Fruit fly (Drosophila melanogaster) whole organism, embryonic: Measurements from ENCODE around the gene CG4880.
A peak's percentile ranks its signal among the peaks of the same experiment; 100 is the strongest.

ENCODE experiments used
- BEAF-32 ChIP-seq: fragments of 200-800 bp; sonication (Bioruptor generic); optimal IDR thresholded peaks from 3 replicates; lab custom pipeline; 2017; ENCODE audit warnings: missing biosample characterization, missing genetic modification characterization, mild to moderate bottlenecking, moderate library complexity, missing genetic modification reagents
- Blimp-1 ChIP-seq: fragments of 200-800 bp; sonication (Bioruptor generic); optimal IDR thresholded peaks from 3 replicates; lab custom pipeline; 2018; ENCODE audit warnings: missing biosample characterization, missing genetic modification characterization, mild to moderate bottlenecking, moderate library complexity, missing genetic modification reagents
- CG10431 ChIP-seq: fragments of 200-800 bp; sonication (Bioruptor generic); optimal IDR thresholded peaks from 3 replicates; lab custom pipeline; 2018; ENCODE audit warnings: missing biosample characterization, mild to moderate bottlenecking, missing genetic modification characterization
- CG11560 ChIP-seq: fragments of 200-800 bp; sonication (Bioruptor generic); IDR thresholded peaks from 3 replicates; pipeline ENCODE4 v1.3.6; 2022; ENCODE audit warnings: missing biosample characterization, missing genetic modification characterization
- CG12219 ChIP-seq: fragments of 200-800 bp; sonication (Bioruptor generic); optimal IDR thresholded peaks from 3 replicates; lab custom pipeline; 2018; ENCODE audit warnings: missing biosample characterization, mild to moderate bottlenecking, missing genetic modification characterization
- CG13287 ChIP-seq: fragments of 200-800 bp; sonication (Bioruptor generic); IDR thresholded peaks from 2 replicates; pipeline ENCODE4 v1.3.6; 2022; ENCODE audit warnings: missing biosample characterization, missing genetic modification characterization; ENCODE audit not compliant: partially characterized antibody
- CG14441 ChIP-seq: fragments of 200-800 bp; sonication (Bioruptor generic); IDR thresholded peaks from 2 replicates; pipeline ENCODE4 v1.3.6; 2022; ENCODE audit warnings: missing biosample characterization, missing genetic modification characterization
- CG14710 ChIP-seq: fragments of 200-800 bp; sonication (Bioruptor generic); optimal IDR thresholded peaks from 3 replicates; lab custom pipeline; 2019; ENCODE audit warnings: missing biosample characterization, mild to moderate bottlenecking, missing genetic modification characterization, moderate library complexity
- CG1603 ChIP-seq: fragments of 200-800 bp; sonication (Bioruptor generic); optimal IDR thresholded peaks from 2 replicates; lab custom pipeline; 2019; ENCODE audit warnings: missing biosample characterization, mild to moderate bottlenecking, missing genetic modification characterization, moderate library complexity
- CG31441 ChIP-seq: fragments of 200-800 bp; sonication (Bioruptor generic); IDR thresholded peaks from 2 replicates; pipeline ENCODE4 v1.3.6; 2022; ENCODE audit warnings: missing biosample characterization, missing genetic modification characterization
- CG42726 ChIP-seq: fragments of 200-800 bp; sonication (Bioruptor generic); IDR thresholded peaks from 2 replicates; pipeline ENCODE4 v1.3.6; 2022; ENCODE audit warnings: missing biosample characterization, missing genetic modification characterization; ENCODE audit not compliant: partially characterized antibody
- CG4617 ChIP-seq: fragments of 200-800 bp; sonication (Bioruptor generic); optimal IDR thresholded peaks from 3 replicates; lab custom pipeline; 2016; ENCODE audit warnings: missing biosample characterization, missing genetic modification characterization, borderline replicate concordance
- CG6765 ChIP-seq: fragments of 200-800 bp; sonication (Bioruptor generic); optimal IDR thresholded peaks from 3 replicates; lab custom pipeline; 2017; ENCODE audit warnings: missing biosample characterization, mild to moderate bottlenecking, missing genetic modification characterization
- CG9727 ChIP-seq: fragments of 200-800 bp; sonication (Bioruptor generic); optimal IDR thresholded peaks from 3 replicates; lab custom pipeline; 2017; ENCODE audit warnings: missing biosample characterization, mild to moderate bottlenecking, missing genetic modification characterization
- CG9797 ChIP-seq: fragments of 200-800 bp; sonication (Bioruptor generic); optimal IDR thresholded peaks from 3 replicates; lab custom pipeline; 2018; ENCODE audit warnings: missing biosample characterization, mild to moderate bottlenecking, missing genetic modification characterization
- CoRest ChIP-seq: fragments of 200-800 bp; sonication (Bioruptor generic); optimal IDR thresholded peaks from 3 replicates; lab custom pipeline; 2018; ENCODE audit warnings: missing biosample characterization, mild to moderate bottlenecking, missing genetic modification characterization, moderate library complexity
- Doc3 ChIP-seq: fragments of 200-800 bp; sonication (Bioruptor generic); IDR thresholded peaks from 3 replicates; pipeline ENCODE4 v1.3.6; 2022; ENCODE audit warnings: missing biosample characterization, missing genetic modification characterization; ENCODE audit not compliant: partially characterized antibody
- Dp ChIP-seq: fragments of 200-800 bp; sonication (Bioruptor generic); optimal IDR thresholded peaks from 2 replicates; lab custom pipeline; 2018; ENCODE audit warnings: missing biosample characterization, mild to moderate bottlenecking, missing genetic modification characterization, moderate library complexity
- Dref ChIP-seq: fragments of 200-800 bp; sonication (Bioruptor generic); IDR thresholded peaks from 2 replicates; pipeline ENCODE4 v1.3.6; 2022; ENCODE audit warnings: missing biosample characterization, missing genetic modification characterization
- E2f2 ChIP-seq: fragments of 200-800 bp; sonication (Bioruptor generic); IDR thresholded peaks from 2 replicates; pipeline ENCODE4 v1.3.6; 2022; ENCODE audit warnings: missing biosample characterization, missing genetic modification characterization
- Gsc ChIP-seq: fragments of 200-800 bp; sonication (Bioruptor generic); IDR thresholded peaks from 2 replicates; pipeline ENCODE4 v1.3.6; 2022; ENCODE audit warnings: missing biosample characterization, missing genetic modification characterization
- MESR4 ChIP-seq: fragments of 200-800 bp; sonication (Bioruptor generic); optimal IDR thresholded peaks from 2 replicates; lab custom pipeline; 2018; ENCODE audit warnings: missing biosample characterization, mild to moderate bottlenecking, missing genetic modification characterization, moderate library complexity
- Mes4 ChIP-seq: fragments of 200-800 bp; sonication (Bioruptor generic); optimal IDR thresholded peaks from 2 replicates; lab custom pipeline; 2016; ENCODE audit warnings: missing biosample characterization, missing genetic modification characterization
- Myb ChIP-seq: fragments of 200-800 bp; sonication (Bioruptor generic); optimal IDR thresholded peaks from 2 replicates; lab custom pipeline; 2016; ENCODE audit warnings: missing biosample characterization, missing genetic modification characterization
- Oaz ChIP-seq: fragments of 200-800 bp; sonication (Bioruptor generic); IDR thresholded peaks from 2 replicates; pipeline ENCODE4 v1.3.6; 2022; ENCODE audit warnings: missing biosample characterization, missing genetic modification characterization
- Poxn ChIP-seq: fragments of 200-800 bp; sonication (Bioruptor generic); IDR thresholded peaks from 2 replicates; pipeline ENCODE4 v1.3.6; 2022; ENCODE audit warnings: missing biosample characterization, missing genetic modification characterization
- Scr ChIP-seq: fragments of 200-800 bp; sonication (Bioruptor generic); IDR thresholded peaks from 2 replicates; pipeline ENCODE4 v1.3.6; 2022; ENCODE audit warnings: missing biosample characterization, missing genetic modification characterization; ENCODE audit not compliant: partially characterized antibody
- Sry-β ChIP-seq: fragments of 200-800 bp; sonication (Bioruptor generic); optimal IDR thresholded peaks from 2 replicates; lab custom pipeline; 2018; ENCODE audit warnings: missing biosample characterization, mild to moderate bottlenecking, missing genetic modification characterization, moderate library complexity
- ac ChIP-seq: fragments of 200-800 bp; sonication (Bioruptor generic); optimal IDR thresholded peaks from 3 replicates; lab custom pipeline; 2017; ENCODE audit warnings: missing biosample characterization, mild to moderate bottlenecking, missing genetic modification characterization
- danr ChIP-seq: fragments of 200-800 bp; sonication (Bioruptor generic); IDR thresholded peaks from 2 replicates; pipeline ENCODE4 v1.3.6; 2022; ENCODE audit warnings: missing biosample characterization, missing genetic modification characterization
- dmrt11E ChIP-seq: fragments of 200-800 bp; sonication (Bioruptor generic); optimal IDR thresholded peaks from 3 replicates; lab custom pipeline; 2018; ENCODE audit warnings: missing biosample characterization, mild to moderate bottlenecking, missing genetic modification characterization, moderate library complexity
- ewg ChIP-seq: fragments of 200-800 bp; sonication (Bioruptor generic); optimal IDR thresholded peaks from 3 replicates; lab custom pipeline; 2017; ENCODE audit warnings: mild to moderate bottlenecking, missing biosample characterization, missing genetic modification reagents, missing genetic modification characterization
- gcm ChIP-seq: fragments of 200-800 bp; sonication (Bioruptor generic); optimal IDR thresholded peaks from 2 replicates; lab custom pipeline; 2019; ENCODE audit warnings: missing biosample characterization, mild to moderate bottlenecking, missing genetic modification characterization, moderate library complexity
- hb ChIP-seq: fragments of 200-800 bp; sonication (Bioruptor generic); IDR thresholded peaks from 3 replicates; pipeline ENCODE4 v1.3.6; 2022; ENCODE audit warnings: missing biosample characterization, missing genetic modification characterization; ENCODE audit not compliant: partially characterized antibody
- hbn ChIP-seq: fragments of 200-800 bp; sonication (Bioruptor generic); IDR thresholded peaks from 2 replicates; pipeline ENCODE4 v1.3.6; 2022; ENCODE audit warnings: missing biosample characterization, missing genetic modification characterization; ENCODE audit not compliant: partially characterized antibody
- hkb ChIP-seq, 2 experiments: fragments of 200-800 bp in 1 of 2; fragments of >200 bp in 1 of 2; sonication (Bioruptor generic) in 1 of 2; IDR thresholded peaks in 1 of 2; optimal IDR thresholded peaks in 1 of 2; 2 replicates each; pipeline versions ENCODE4 v1.3.6 to Lab custom; 2017 to 2022; ENCODE audit warnings: missing biosample characterization in 1 of 2, missing genetic modification characterization in 1 of 2
- klu ChIP-seq: fragments of 200-800 bp; sonication (Bioruptor generic); IDR thresholded peaks from 2 replicates; pipeline ENCODE4 v1.3.6; 2022; ENCODE audit warnings: missing biosample characterization, missing genetic modification characterization
- luna ChIP-seq: fragments of 200-800 bp; sonication (Bioruptor generic); optimal IDR thresholded peaks from 2 replicates; lab custom pipeline; 2016; ENCODE audit warnings: missing biosample characterization, missing genetic modification characterization
- nerfin-1 ChIP-seq: fragments of 200-800 bp; sonication (Bioruptor generic); optimal IDR thresholded peaks from 3 replicates; lab custom pipeline; 2019; ENCODE audit warnings: missing biosample characterization, mild to moderate bottlenecking, missing genetic modification characterization, moderate library complexity
- nerfin-2 ChIP-seq: fragments of 200-800 bp; sonication (Bioruptor generic); IDR thresholded peaks from 2 replicates; pipeline ENCODE4 v1.3.6; 2022; ENCODE audit warnings: missing biosample characterization, missing genetic modification characterization; ENCODE audit not compliant: partially characterized antibody
- nmo ChIP-seq: fragments of 200-800 bp; sonication (Bioruptor generic); optimal IDR thresholded peaks from 2 replicates; lab custom pipeline; 2018; ENCODE audit warnings: missing biosample characterization, mild to moderate bottlenecking, missing genetic modification characterization, moderate library complexity
- phol ChIP-seq: fragments of 200-800 bp; sonication (Bioruptor generic); optimal IDR thresholded peaks from 3 replicates; lab custom pipeline; 2018; ENCODE audit warnings: missing biosample characterization, mild to moderate bottlenecking, missing genetic modification characterization, moderate library complexity
- pzg ChIP-seq: fragments of 200-800 bp; sonication (Bioruptor generic); optimal IDR thresholded peaks from 3 replicates; lab custom pipeline; 2018; ENCODE audit warnings: missing biosample characterization, mild to moderate bottlenecking, missing genetic modification characterization, moderate library complexity
- sd ChIP-seq: fragments of 200-800 bp; sonication (Bioruptor generic); optimal IDR thresholded peaks from 3 replicates; lab custom pipeline; 2018; ENCODE audit warnings: missing biosample characterization, mild to moderate bottlenecking, missing genetic modification characterization, moderate library complexity
- sens ChIP-seq: fragments of 200-800 bp; sonication (Bioruptor generic); peaks from one replicate; lab custom pipeline; 2016; ENCODE audit warnings: missing biosample characterization, missing genetic modification characterization
- stwl ChIP-seq: fragments of 200-800 bp; sonication (Bioruptor generic); optimal IDR thresholded peaks from 3 replicates; lab custom pipeline; 2018; ENCODE audit warnings: missing biosample characterization, mild to moderate bottlenecking, missing genetic modification characterization, moderate library complexity
- unc-4 ChIP-seq: fragments of 200-800 bp; sonication (Bioruptor generic); IDR thresholded peaks from 2 replicates; pipeline ENCODE4 v1.3.6; 2022; ENCODE audit warnings: missing biosample characterization, missing genetic modification characterization; ENCODE audit not compliant: partially characterized antibody
- unpg ChIP-seq: fragments of 200-800 bp; sonication (Bioruptor generic); optimal IDR thresholded peaks from 3 replicates; lab custom pipeline; 2018; ENCODE audit warnings: missing biosample characterization, mild to moderate bottlenecking, missing genetic modification characterization, moderate library complexity
- zfh1 ChIP-seq: fragments of 200-800 bp; sonication (Bioruptor generic); IDR thresholded peaks from 3 replicates; pipeline ENCODE4 v1.3.6; 2022; ENCODE audit warnings: missing biosample characterization, missing genetic modification characterization

Gene CG4880

DNA sequence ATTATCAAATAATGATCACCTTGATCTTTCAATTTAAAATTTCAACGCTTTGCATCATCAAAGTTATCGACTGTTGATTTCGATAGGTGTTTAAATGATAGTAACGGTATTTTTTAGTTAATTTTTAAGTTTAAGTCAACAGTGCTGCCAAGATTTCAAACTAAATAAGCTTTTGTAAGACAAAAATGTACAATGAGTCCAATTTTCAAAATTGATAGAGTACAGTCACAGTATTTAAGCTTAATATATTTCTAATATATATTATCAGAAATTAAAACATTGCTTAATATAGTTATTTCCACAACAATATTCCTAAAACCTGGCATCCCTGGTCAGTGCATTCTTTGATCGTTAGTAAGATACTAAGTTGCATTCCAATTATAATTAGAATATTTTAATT lies 5.6 kb upstream of the CG4880 start, which contains the start of gene CG4872 (continued):
- TF ChIP-seq Myb = peak; percentile 79
- no peak for TF ChIP-seq ac (GFP tag; lab: Kevin White, UChicago)
- no peak for TF ChIP-seq Blimp-1 (GFP tag; lab: Kevin White, UChicago)
- no peak for TF ChIP-seq klu
- no peak for TF ChIP-seq CG12219
- peak; percentile 57 for TF ChIP-seq Sry-β (GFP tag; lab: Kevin White, UChicago)
- TF ChIP-seq unpg (GFP tag; lab: Kevin White, UChicago) = peak; percentile 8
- peak; percentile 3 for TF ChIP-seq phol (tag; lab: Kevin White, UChicago)
- TF ChIP-seq Dref (GFP tag; lab: Robert Waterston, UW) = peak; percentile 46
- no peak for TF ChIP-seq CG14441 (GFP tag; lab: Robert Waterston, UW)
- no peak for TF ChIP-seq CG31441 (GFP tag; lab: Robert Waterston, UW)
- TF ChIP-seq CG11560 (tag; lab: Robert Waterston, UW) = no peak
- no peak for TF ChIP-seq Scr (GFP tag; lab: Robert Waterston, UW)
- TF ChIP-seq hb (GFP tag; lab: Robert Waterston, UW) = no peak
- TF ChIP-seq pzg (GFP tag; lab: Kevin White, UChicago) = peak; percentile 8
- no peak for TF ChIP-seq gcm (GFP tag; lab: Kevin White, UChicago)
- TF ChIP-seq ewg (GFP tag; lab: Kevin White, UChicago) = no peak
- TF ChIP-seq CG10431 (GFP tag; lab: Kevin White, UChicago) = no peak
- no peak for TF ChIP-seq CG9727 (GFP tag; lab: Kevin White, UChicago)
- TF ChIP-seq sd = peak; percentile 45
- peak; percentile 20 for TF ChIP-seq Dp
- no peak for TF ChIP-seq Mes4 (GFP tag; lab: Kevin White, UChicago)
- no peak for TF ChIP-seq dmrt11E (tag; lab: Kevin White, UChicago)
- no peak for TF ChIP-seq zfh1 (GFP tag; lab: Robert Waterston, UW)
- no peak for TF ChIP-seq Gsc
- TF ChIP-seq Oaz (GFP tag; lab: Robert Waterston, UW) = no peak
- peak; percentile 16 for TF ChIP-seq nmo (GFP tag; lab: Kevin White, UChicago)
- no peak for TF ChIP-seq nerfin-2 (GFP tag; lab: Robert Waterston, UW)
- TF ChIP-seq stwl (tag; lab: Kevin White, UChicago) = peak; percentile 7
- no peak for TF ChIP-seq CG6765 (GFP tag; lab: Kevin White, UChicago)
- no peak for TF ChIP-seq CG42726 (GFP tag; lab: Robert Waterston, UW)
- TF ChIP-seq CG14710 (tag; lab: Kevin White, UChicago) = peak; percentile 4
- peak; percentile 16 for TF ChIP-seq CoRest (tag; lab: Kevin White, UChicago)

DNA sequence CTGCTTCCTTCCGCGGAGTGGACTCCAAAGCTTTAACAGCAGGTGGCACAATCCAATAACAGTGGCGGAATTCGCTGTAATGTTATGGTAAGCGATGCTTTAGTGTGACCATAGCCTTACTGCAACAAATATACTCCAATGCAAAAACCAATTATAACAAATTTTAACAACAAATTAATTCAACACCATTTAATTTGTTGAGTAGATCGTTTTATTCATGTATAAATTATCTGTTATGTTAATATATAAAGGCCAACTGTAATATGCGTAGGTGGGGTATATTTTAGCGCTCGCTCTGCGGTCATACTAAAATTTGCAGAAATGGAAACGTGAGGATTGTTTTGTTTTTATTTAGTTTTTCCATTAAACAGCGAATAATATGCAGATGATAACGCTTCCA lies 2.3 kb upstream of the CG4880 start, which contains the start of the genes Nprl2 and Polr3I:
Gene Nprl2 (minus strand): TSS at position 86 of the 400 bp plus-strand sequence.
Gene Polr3I (plus strand): TSS at position 302 of the 400 bp plus-strand sequence.
- TF ChIP-seq CG9797 (GFP tag; lab: Kevin White, UChicago) = peak; percentile 58
- TF ChIP-seq CG14710 (tag; lab: Kevin White, UChicago) = peak; percentile 20
- peak; percentile 28; the same call in 1 of the 2 replicates for TF ChIP-seq hbn (GFP tag; lab: Robert Waterston, UW)
- TF ChIP-seq stwl (tag; lab: Kevin White, UChicago) = peak; percentile 57
- no peak for TF ChIP-seq danr (GFP tag; lab: Robert Waterston, UW)
- TF ChIP-seq nerfin-1 (tag; lab: Kevin White, UChicago) = peak; percentile 74
- peak; percentile 65 for TF ChIP-seq CG13287 (GFP tag; lab: Robert Waterston, UW)
- peak; percentile 37 for TF ChIP-seq sens
- no peak for TF ChIP-seq luna (GFP tag; lab: Kevin White, UChicago)
- TF ChIP-seq E2f2 (GFP tag; lab: Robert Waterston, UW) = peak; percentile 29; the same call in 1 of the 2 replicates
- 0 out of 3 replicates have a peak, but pooled peaks have one; percentile 18 for TF ChIP-seq Doc3 (GFP tag; lab: Robert Waterston, UW)
- no peak for TF ChIP-seq Poxn (GFP tag; lab: Robert Waterston, UW)
- no peak for TF ChIP-seq hkb (optimal IDR thresholded peaks at IDR 0.05; lab: Kevin White, UChicago)
- TF ChIP-seq hkb (GFP tag; IDR thresholded peaks at IDR 0.05; lab: Robert Waterston, UW) = no peak
- TF ChIP-seq CG4617 (GFP tag; lab: Kevin White, UChicago) = peak; percentile 7
- peak; percentile 57 for TF ChIP-seq BEAF-32 (GFP tag; lab: Kevin White, UChicago)
- TF ChIP-seq CG1603 (tag; lab: Kevin White, UChicago) = peak; percentile 28
- peak; percentile 48 for TF ChIP-seq MESR4 (GFP tag; lab: Kevin White, UChicago)
- peak; percentile 51; the same call in 1 of the 2 replicates for TF ChIP-seq unc-4
